Worm (Caenorhabditis elegans) whole organism, L1 larva: ENCODE results near the gene gldi-5.
"Not testable (repeated sequence)": the region's sequence is repeated elsewhere in the genome, so short reads cannot be mapped to it uniquely, and the experiment has no call there.

Experiments
- C16A3.4 ChIP-seq: fragments of 150-350 bp; optimal IDR thresholded peaks from 2 replicates; lab custom pipeline; 2014; ENCODE audit warnings: missing biosample characterization, missing genetic modification characterization
- efl-1 ChIP-seq, 4 experiments: fragments of 150-350 bp; optimal IDR thresholded peaks in 3 of 4; peaks in 1 of 4; 1 replicate in 1 of 4; 2 replicates in 3 of 4; lab custom pipeline; 2014; ENCODE audit warnings: missing biosample characterization in 2 of 4, missing genetic modification characterization in 2 of 4, missing genetic modification reagents in 2 of 4
- elt-2 ChIP-seq: sonication (generic microtip); optimal IDR thresholded peaks from 2 replicates; lab custom pipeline; 2016; ENCODE audit warnings: missing genetic modification characterization, mild to moderate bottlenecking, inconsistent platforms, missing compliant biosample characterization, missing genetic modification reagents
- lin-39 ChIP-seq: fragments of 150-350 bp; optimal IDR thresholded peaks from 2 replicates; lab custom pipeline; 2014; ENCODE audit warnings: missing biosample characterization, missing genetic modification reagents, missing genetic modification characterization
- snpc-4 ChIP-seq: fragments of 150-350 bp; optimal IDR thresholded peaks from 2 replicates; lab custom pipeline; 2014; ENCODE audit warnings: missing biosample characterization, missing genetic modification characterization

ce11 chrIII:3695398-3695797, 30.9 kb downstream of the gldi-5 start:
- not testable (repeated sequence) for TF ChIP-seq snpc-4, lin-39, C16A3.4, elt-2 (tag; lab: Kevin White, UChicago)
- TF ChIP-seq efl-1 (optimal IDR thresholded peaks at IDR 0.05; lab: Kevin White, UChicago) (peak; percentile 42 to 55), efl-1 (GFP tag; optimal IDR thresholded peaks at IDR 0.05 in 1 of 2; lab: Kevin White, UChicago) (peak; percentile 4 to 87)
